Fruit fly (Drosophila melanogaster): Measurements from ENCODE around the gene mip130.

The mip130 gene

dm6 chrX:1951391-1952066, 43.5 kb downstream of the mip130 start (continued):
- TF ChIP-seq gcm2 (GFP tag; optimal IDR thresholded peaks at IDR 0.05) (peak; percentile 85), ems (GFP tag; optimal IDR thresholded peaks at IDR 0.05) (peak; percentile 97), Dfd (GFP tag; optimal IDR thresholded peaks at IDR 0.05) (no peak), sim (GFP tag; IDR thresholded peaks at IDR 0.05) (peak; percentile 93), Deaf1 (tag; optimal IDR thresholded peaks at IDR 0.05) (peak; percentile 78), CG6175 (GFP tag; IDR thresholded peaks at IDR 0.05) (peak; percentile 68; the same call in 1 of the 3 replicates), Lhr (GFP tag; optimal IDR thresholded peaks at IDR 0.05) (peak; percentile 87), CG17612 (GFP tag; IDR thresholded peaks at IDR 0.05) (peak; percentile 74), ftz-f1 (GFP tag; optimal IDR thresholded peaks at IDR 0.05) (peak; percentile 79), Poxn (GFP tag; IDR thresholded peaks at IDR 0.05) (peak; percentile 61; the same call in 1 of the 2 replicates), CG4617 (GFP tag; optimal IDR thresholded peaks at IDR 0.05; ENCODE audit: borderline replicate concordance) (peak; percentile 91), slp2 (GFP tag; optimal IDR thresholded peaks at IDR 0.05) (peak; percentile 95), dan (GFP tag; IDR thresholded peaks at IDR 0.05) (peak; percentile 72), CG17802 (tag; optimal IDR thresholded peaks at IDR 0.05) (peak; percentile 88), eyg (GFP tag; optimal IDR thresholded peaks at IDR 0.05) (peak; percentile 92), Fer3 (tag; optimal IDR thresholded peaks at IDR 0.05) (peak; percentile 92), CG12236 (GFP tag; optimal IDR thresholded peaks at IDR 0.05) (peak; percentile 94), btn (GFP tag; optimal IDR thresholded peaks at IDR 0.05) (peak; percentile 93), Oaz (GFP tag; IDR thresholded peaks at IDR 0.05) (peak; percentile 78), CG7963 (GFP tag; IDR thresholded peaks at IDR 0.05; ENCODE audit: partially characterized antibody) (no peak), CG7357 (GFP tag; IDR thresholded peaks at IDR 0.05) (peak; percentile 78; the same call in 2 of the 3 replicates), CG10147 (GFP tag; optimal IDR thresholded peaks at IDR 0.05) (peak; percentile 92), Doc2 (GFP tag; IDR thresholded peaks at IDR 0.05) (peak; percentile 21; the same call in 1 of the 2 replicates), lilli (GFP tag; optimal IDR thresholded peaks at IDR 0.05) (peak; percentile 96), phol (tag; optimal IDR thresholded peaks at IDR 0.05) (peak; percentile 94), CG12942 (GFP tag; optimal IDR thresholded peaks at IDR 0.05) (peak; percentile 94), CG13624 (GFP tag; optimal IDR thresholded peaks at IDR 0.05) (peak; percentile 93), CG6254 (GFP tag; optimal IDR thresholded peaks at IDR 0.05) (peak; percentile 95), Side (GFP tag; optimal IDR thresholded peaks at IDR 0.05) (peak; percentile 96), dmrt99B (tag; optimal IDR thresholded peaks at IDR 0.05) (peak; percentile 95), CG2199 (GFP tag; IDR thresholded peaks at IDR 0.05) (peak; percentile 89), fu2 (GFP tag; optimal IDR thresholded peaks at IDR 0.05) (peak; percentile 91), CG11398 (GFP tag; optimal IDR thresholded peaks at IDR 0.05) (peak; percentile 92), Max (GFP tag; optimal IDR thresholded peaks at IDR 0.05) (peak; percentile 89), Sry-β (GFP tag; optimal IDR thresholded peaks at IDR 0.05) (peak; percentile 63), CG9727 (GFP tag; optimal IDR thresholded peaks at IDR 0.05) (peak; percentile 94), Asciz (GFP tag; optimal IDR thresholded peaks at IDR 0.05) (peak; percentile 95), jumu (GFP tag; optimal IDR thresholded peaks at IDR 0.05) (peak; percentile 96), psq (GFP tag; optimal IDR thresholded peaks at IDR 0.05) (peak; percentile 73), chm (GFP tag; IDR thresholded peaks at IDR 0.05) (peak; percentile 96), trem (tag; optimal IDR thresholded peaks at IDR 0.05) (peak; percentile 94), MESR4 (GFP tag; optimal IDR thresholded peaks at IDR 0.05) (peak; percentile 76), gt (GFP tag; IDR thresholded peaks at IDR 0.05) (peak; percentile 82), Doc3 (GFP tag; IDR thresholded peaks at IDR 0.05; ENCODE audit: partially characterized antibody) (no peak), CG1233 (GFP tag; optimal IDR thresholded peaks at IDR 0.05) (peak; percentile 95), run (tag; optimal IDR thresholded peaks at IDR 0.05) (peak; percentile 85), CG10209 (GFP tag; optimal IDR thresholded peaks at IDR 0.05) (peak; percentile 96), Camta (GFP tag; optimal IDR thresholded peaks at IDR 0.05) (peak; percentile 96), Dp (GFP tag; optimal IDR thresholded peaks at IDR 0.05) (peak; percentile 3), NC2α (GFP tag; optimal IDR thresholded peaks at IDR 0.05) (peak; percentile 92)
